Fruit fly (Drosophila melanogaster): ENCODE data around the gene CG13040.

Gene CG13040

dm6 chr3L:16333013-16333412, 6.5 kb upstream of the CG13040 start, which contains the start of gene CG13056:
CG13056 (plus strand) TSS chr3L:16333313.
- TF ChIP-seq salm (tag; optimal IDR thresholded peaks at IDR 0.05) (no peak), CG31365 (tag; optimal IDR thresholded peaks at IDR 0.05) (no peak), cas (GFP tag; IDR thresholded peaks at IDR 0.05) (no peak)

dm6 chr3L:16331633-16332032, 5.1 kb upstream of the CG13040 start, which contains the start of gene retinin:
retinin (plus strand) TSS chr3L:16331933.
- no peak for TF ChIP-seq CG12299 (tag; optimal IDR thresholded peaks at IDR 0.05)
- TF ChIP-seq CG15011 (GFP tag; optimal IDR thresholded peaks at IDR 0.05) = no peak
- TF ChIP-seq sr (GFP tag; IDR thresholded peaks at IDR 0.05) = no peak

- TF ChIP-seq NK7.1 (GFP tag; optimal IDR thresholded peaks at IDR 0.05) (no peak), sna (GFP tag; IDR thresholded peaks at IDR 0.05; ENCODE audit: partially characterized antibody) (no peak), HLH54F (GFP tag; optimal IDR thresholded peaks at IDR 0.05) (no peak), sd (tag; optimal IDR thresholded peaks at IDR 0.05) (no peak), z (GFP tag; IDR thresholded peaks at IDR 0.05) (no peak), fu2 (GFP tag; optimal IDR thresholded peaks at IDR 0.05) (no peak)
Measured at dm6 chr3L:16330740-16331139, 4.2 kb upstream of the CG13040 start, which contains the start of gene CG33060. CG33060 (plus strand) TSS chr3L:16331040.

dm6 chr3L:16329495-16329894, 2.9 kb upstream of the CG13040 start, which contains the start of gene CG33061:
CG33061 (plus strand) TSS chr3L:16329795.
- no peak for TF ChIP-seq Oli (tag; optimal IDR thresholded peaks at IDR 0.05)
- no peak for TF ChIP-seq CG8924 (tag; optimal IDR thresholded peaks at IDR 0.05)
- TF ChIP-seq CG7745 (tag; optimal IDR thresholded peaks at IDR 0.05) = no peak
- TF ChIP-seq ap (GFP tag; IDR thresholded peaks at IDR 0.05) = no peak
- TF ChIP-seq ERR (GFP tag; optimal IDR thresholded peaks at IDR 0.05) = no peak
- no peak for TF ChIP-seq Gsc (GFP tag; IDR thresholded peaks at IDR 0.05)
- TF ChIP-seq BtbVII (GFP tag; optimal IDR thresholded peaks at IDR 0.05) = no peak
- TF ChIP-seq Med (GFP tag) = no peak
- TF ChIP-seq Ravus (GFP tag; IDR thresholded peaks at IDR 0.05) = no peak
- no peak for TF ChIP-seq lbe (GFP tag; optimal IDR thresholded peaks at IDR 0.05)
- no peak for TF ChIP-seq CG18619 (GFP tag; optimal IDR thresholded peaks at IDR 0.05)
- no peak for TF ChIP-seq MESR4 (GFP tag; optimal IDR thresholded peaks at IDR 0.05)
- TF ChIP-seq dmrt11E (tag; optimal IDR thresholded peaks at IDR 0.05) = no peak
- no peak for TF ChIP-seq CG2202 (tag; optimal IDR thresholded peaks at IDR 0.05)
- TF ChIP-seq CG4328 (GFP tag; optimal IDR thresholded peaks at IDR 0.05) = no peak
- TF ChIP-seq Poxn (GFP tag; IDR thresholded peaks at IDR 0.05) = no peak
- TF ChIP-seq caup (GFP tag; optimal IDR thresholded peaks at IDR 0.05; ENCODE audit: severe bottlenecking) = no peak
- TF ChIP-seq CG34224 (GFP tag; IDR thresholded peaks at IDR 0.05; ENCODE audit: partially characterized antibody) = no peak

dm6 chr3L:16328207-16328891, 1.8 kb upstream of the CG13040 start, which contains the start of gene CG13058:
CG13058 (plus strand) TSS chr3L:16328841.
- no peak for TF ChIP-seq Stat92E (GFP tag; optimal IDR thresholded peaks at IDR 0.05)
- TF ChIP-seq CG32532 (GFP tag; IDR thresholded peaks at IDR 0.05) = no peak
- no peak for TF ChIP-seq Nf-YB (GFP tag; optimal IDR thresholded peaks at IDR 0.05)
- peak; percentile 57 for TF ChIP-seq CG5180 (GFP tag; optimal IDR thresholded peaks at IDR 0.05)
- no peak for TF ChIP-seq CG16779 (GFP tag; IDR thresholded peaks at IDR 0.05)
- TF ChIP-seq D (optimal IDR thresholded peaks at IDR 0.05) = no peak
- no peak for TF ChIP-seq D (GFP tag; optimal IDR thresholded peaks at IDR 0.05)
- TF ChIP-seq CG15601 (tag; optimal IDR thresholded peaks at IDR 0.05) = no peak
- TF ChIP-seq CG1602 (GFP tag; optimal IDR thresholded peaks at IDR 0.05) = peak; percentile 41
- no peak for TF ChIP-seq CG11456 (GFP tag; IDR thresholded peaks at IDR 0.05)
- peak; percentile 75 for TF ChIP-seq ci (GFP tag; IDR thresholded peaks at IDR 0.05)
- peak; percentile 59 for TF ChIP-seq tap (tag; optimal IDR thresholded peaks at IDR 0.05)
- TF ChIP-seq Lim3 (GFP tag; IDR thresholded peaks at IDR 0.05) = peak; percentile 44; the same call in 1 of the 2 replicates
- no peak for TF ChIP-seq CG7745 (tag; optimal IDR thresholded peaks at IDR 0.05)
- no peak for TF ChIP-seq br (optimal IDR thresholded peaks at IDR 0.05)
- TF ChIP-seq CG2202 (tag; optimal IDR thresholded peaks at IDR 0.05) = no peak
- no peak for TF ChIP-seq vvl (GFP tag; IDR thresholded peaks at IDR 0.05)
